Worm (Caenorhabditis elegans) whole organism, L1 larva: ENCODE data around the gene W04E12.5.
A peak's percentile ranks its signal among the peaks of the same experiment; 100 is the strongest.
"Not testable (repeated sequence)": the region's sequence is repeated elsewhere in the genome, so short reads cannot be mapped to it uniquely, and the experiment has no call there.

Source experiments
- C04F5.9 ChIP-seq: sonication (generic microtip); optimal IDR thresholded peaks from 2 replicates; lab custom pipeline; 2016; ENCODE audit warnings: missing genetic modification characterization, missing compliant biosample characterization
- C34B4.2 ChIP-seq: sonication (generic microtip); optimal IDR thresholded peaks from 2 replicates; lab custom pipeline; 2017; ENCODE audit warnings: mild to moderate bottlenecking, missing genetic modification characterization, missing compliant biosample characterization
- F16B12.6 ChIP-seq: fragments of 150-350 bp; optimal IDR thresholded peaks from 2 replicates; lab custom pipeline; 2014; ENCODE audit warnings: missing biosample characterization, missing genetic modification characterization
- aly-2 ChIP-seq: fragments of 150-350 bp; optimal IDR thresholded peaks from 2 replicates; lab custom pipeline; 2014; ENCODE audit warnings: missing biosample characterization, missing genetic modification characterization
- ceh-8 ChIP-seq: fragments of 200-800 bp; sonication (Bioruptor generic); optimal IDR thresholded peaks from 2 replicates; lab custom pipeline; 2018; ENCODE audit warnings: mild to moderate bottlenecking, missing genetic modification characterization, moderate library complexity, missing compliant biosample characterization
- egl-13 ChIP-seq: sonication (generic microtip); optimal IDR thresholded peaks from 2 replicates; lab custom pipeline; 2016; ENCODE audit warnings: missing genotype, missing genetic modification reagents, missing genetic modification characterization, missing compliant biosample characterization
- egl-27 ChIP-seq, 2 experiments: fragments of 150-350 bp in 1 of 2; sonication (generic microtip); optimal IDR thresholded peaks; 3 replicates each; lab custom pipeline; 2017 to 2018; ENCODE audit warnings: missing biosample characterization in 2 of 2, missing genetic modification characterization in 2 of 2, missing genetic modification reagents in 2 of 2
- elt-2 ChIP-seq: sonication (generic microtip); optimal IDR thresholded peaks from 2 replicates; lab custom pipeline; 2016; ENCODE audit warnings: missing genetic modification characterization, mild to moderate bottlenecking, inconsistent platforms, missing compliant biosample characterization, missing genetic modification reagents
- ets-5 ChIP-seq: fragments of 200-800 bp; sonication (Bioruptor generic); IDR thresholded peaks from 2 replicates; pipeline ENCODE4 v1.3.6; 2022; ENCODE audit warnings: missing genetic modification characterization, missing compliant biosample characterization
- fos-1 ChIP-seq: fragments of 150-350 bp; optimal IDR thresholded peaks from 2 replicates; lab custom pipeline; 2014; ENCODE audit warnings: missing biosample characterization, missing genetic modification characterization
- grh-1 ChIP-seq: fragments of 200-800 bp; sonication (Bioruptor generic); IDR thresholded peaks from 2 replicates; pipeline ENCODE4 v1.3.6; 2022; ENCODE audit warnings: missing genetic modification reagents, missing genetic modification characterization, missing compliant biosample characterization
- hpl-2 ChIP-seq: fragments of 150-350 bp; optimal IDR thresholded peaks from 2 replicates; lab custom pipeline; 2014; ENCODE audit warnings: missing biosample characterization, missing genetic modification reagents, missing genetic modification characterization
- irx-1 ChIP-seq: sonication (generic microtip); optimal IDR thresholded peaks from 2 replicates; lab custom pipeline; 2016; ENCODE audit warnings: missing genetic modification characterization, missing compliant biosample characterization
- isw-1 ChIP-seq: fragments of 200-800 bp; sonication (Bioruptor generic); IDR thresholded peaks from 2 replicates; pipeline ENCODE4 v1.3.6; 2022; ENCODE audit warnings: missing genetic modification characterization, missing compliant biosample characterization
- jun-1 ChIP-seq: fragments of 150-350 bp; optimal IDR thresholded peaks from 2 replicates; lab custom pipeline; 2014; ENCODE audit warnings: missing biosample characterization, missing genetic modification reagents, missing genetic modification characterization
- lin-15B ChIP-seq: fragments of 150-350 bp; sonication (generic microtip); optimal IDR thresholded peaks from 3 replicates; lab custom pipeline; 2014; ENCODE audit warnings: missing biosample characterization, missing genetic modification characterization
- lin-35 ChIP-seq, 2 experiments: fragments of 150-350 bp; optimal IDR thresholded peaks; 2 replicates each; lab custom pipeline; 2014; ENCODE audit warnings: missing biosample characterization in 2 of 2, missing genetic modification characterization in 2 of 2, missing genetic modification reagents in 2 of 2
- lin-39 ChIP-seq: fragments of 150-350 bp; optimal IDR thresholded peaks from 2 replicates; lab custom pipeline; 2014; ENCODE audit warnings: missing biosample characterization, missing genetic modification reagents, missing genetic modification characterization
- lir-3 ChIP-seq: sonication (generic microtip); optimal IDR thresholded peaks from 2 replicates; lab custom pipeline; 2016; ENCODE audit warnings: mild to moderate bottlenecking, missing genetic modification characterization, moderate library complexity, missing compliant biosample characterization; ENCODE audit not compliant: poor library complexity
- lsy-2 ChIP-seq, 2 experiments: fragments of 150-350 bp; optimal IDR thresholded peaks; 2 replicates each; lab custom pipeline; 2014; ENCODE audit warnings: missing biosample characterization in 2 of 2, missing genetic modification characterization in 2 of 2
- mdl-1 ChIP-seq, 2 experiments: fragments of 150-350 bp; optimal IDR thresholded peaks; 2 replicates each; lab custom pipeline; 2014 to 2017; ENCODE audit warnings: missing biosample characterization in 2 of 2, missing genetic modification characterization in 2 of 2, inconsistent platforms in 1 of 2
- nhr-11 ChIP-seq: fragments of 150-350 bp; optimal IDR thresholded peaks from 2 replicates; lab custom pipeline; 2014; ENCODE audit warnings: missing biosample characterization, missing genetic modification characterization
- nhr-19 ChIP-seq: fragments of 200-800 bp; sonication (Bioruptor generic); conservative IDR thresholded peaks from 2 replicates; pipeline ENCODE4 v1.3.6; 2022; ENCODE audit warnings: missing genetic modification characterization, missing compliant biosample characterization
- nhr-20 ChIP-seq: sonication (generic microtip); optimal IDR thresholded peaks from 2 replicates; lab custom pipeline; 2016; ENCODE audit warnings: mild to moderate bottlenecking, missing genetic modification characterization, missing compliant biosample characterization
- nhr-47 ChIP-seq: sonication (generic microtip); optimal IDR thresholded peaks from 2 replicates; lab custom pipeline; 2016; ENCODE audit warnings: mild to moderate bottlenecking, missing genetic modification characterization, moderate library complexity, missing compliant biosample characterization
- nhr-71 ChIP-seq: sonication (generic microtip); optimal IDR thresholded peaks from 2 replicates; lab custom pipeline; 2016; ENCODE audit warnings: mild to moderate bottlenecking, missing genetic modification characterization, moderate library complexity, missing compliant biosample characterization
- nhr-85 ChIP-seq: sonication (generic microtip); peaks from one replicate; lab custom pipeline; 2016; ENCODE audit warnings: missing genetic modification characterization, inconsistent platforms, missing compliant biosample characterization
- pax-3 ChIP-seq: fragments of 200-800 bp; sonication (Bioruptor generic); optimal IDR thresholded peaks from 2 replicates; lab custom pipeline; 2018; ENCODE audit warnings: mild to moderate bottlenecking, missing genetic modification characterization, moderate library complexity, missing compliant biosample characterization
- pqm-1 ChIP-seq: sonication (generic microtip); optimal IDR thresholded peaks from 3 replicates; lab custom pipeline; 2017; ENCODE audit warnings: missing biosample characterization, missing genetic modification characterization
- rnt-1 ChIP-seq: sonication (generic microtip); optimal IDR thresholded peaks from 2 replicates; lab custom pipeline; 2016; ENCODE audit warnings: mild to moderate bottlenecking, missing genetic modification characterization, moderate library complexity, missing compliant biosample characterization
- skn-1 ChIP-seq: fragments of 150-350 bp; optimal IDR thresholded peaks from 2 replicates; lab custom pipeline; 2014; ENCODE audit warnings: missing biosample characterization, missing genetic modification characterization
- swsn-7 ChIP-seq: sonication (generic microtip); optimal IDR thresholded peaks from 2 replicates; lab custom pipeline; 2016; ENCODE audit warnings: missing genetic modification characterization, missing compliant biosample characterization
- tbx-2 ChIP-seq: sonication (generic microtip); optimal IDR thresholded peaks from 2 replicates; lab custom pipeline; 2016; ENCODE audit warnings: missing genetic modification characterization, missing compliant biosample characterization
- unc-30 ChIP-seq: sonication (generic microtip); optimal IDR thresholded peaks from 2 replicates; lab custom pipeline; 2017; ENCODE audit warnings: missing biosample characterization, missing genetic modification characterization
- unc-86 ChIP-seq: sonication (generic microtip); optimal IDR thresholded peaks from 2 replicates; lab custom pipeline; 2016; ENCODE audit warnings: missing genetic modification characterization, missing compliant biosample characterization
- unc-98 ChIP-seq: fragments of 200-800 bp; sonication (Bioruptor generic); IDR thresholded peaks from 2 replicates; pipeline ENCODE4 v1.3.6; 2022; ENCODE audit warnings: missing genetic modification characterization, missing compliant biosample characterization
- vab-15 ChIP-seq: sonication (generic microtip); optimal IDR thresholded peaks from 2 replicates; lab custom pipeline; 2017; ENCODE audit warnings: missing genotype, mild to moderate bottlenecking, missing genetic modification characterization, missing compliant biosample characterization
- xbp-1 ChIP-seq: sonication (generic microtip); optimal IDR thresholded peaks from 2 replicates; lab custom pipeline; 2016; ENCODE audit warnings: missing genetic modification characterization, missing compliant biosample characterization
- zag-1 ChIP-seq: fragments of 150-350 bp; optimal IDR thresholded peaks from 2 replicates; lab custom pipeline; 2014; ENCODE audit warnings: missing biosample characterization, missing genetic modification characterization
- ztf-11 ChIP-seq, 2 experiments: sonication (generic microtip); optimal IDR thresholded peaks; 2 replicates each; lab custom pipeline; 2016 to 2017; ENCODE audit warnings: missing genetic modification characterization in 2 of 2, missing biosample characterization in 1 of 2, missing compliant biosample characterization in 1 of 2
- ztf-4 ChIP-seq: fragments of 150-350 bp; optimal IDR thresholded peaks from 2 replicates; lab custom pipeline; 2014; ENCODE audit warnings: missing biosample characterization, missing genetic modification characterization

The W04E12.5 gene

DNA sequence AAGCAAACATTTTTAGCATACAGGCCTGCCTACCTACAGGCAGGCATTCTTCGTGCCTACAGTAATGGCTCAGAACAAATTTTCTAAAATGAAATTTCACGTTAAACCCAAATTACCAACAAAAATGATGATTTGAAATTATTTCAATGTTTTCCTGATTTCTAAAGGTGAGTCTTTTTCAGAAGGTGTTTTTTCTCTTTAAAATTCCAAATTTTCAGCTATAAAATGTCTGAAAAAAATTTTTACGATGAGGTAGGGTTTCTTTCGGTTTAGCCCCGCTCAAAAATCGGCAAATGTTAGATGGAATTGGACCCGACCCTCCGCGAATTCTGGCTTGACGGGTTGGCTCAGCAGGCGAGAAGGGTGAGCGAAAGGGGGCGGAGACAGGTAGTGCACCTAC, at the start of gene W04E12.5:
TSS of gene W04E12.5 (plus strand) at position 301 of the 400 bp plus-strand sequence.
- TF ChIP-seq lin-15B (tag; lab: Kevin White, UChicago) = no peak
- no peak for TF ChIP-seq unc-30
- no peak for TF ChIP-seq jun-1 (tag; lab: Kevin White, UChicago)
- TF ChIP-seq vab-15 (tag; lab: Kevin White, UChicago) = no peak
- no peak for TF ChIP-seq ets-5 (GFP tag; lab: Robert Waterston, UW)
- no peak for TF ChIP-seq ceh-8
- TF ChIP-seq pax-3 = no peak
- TF ChIP-seq tbx-2 = no peak
- no peak for TF ChIP-seq swsn-7
- TF ChIP-seq grh-1 (GFP tag; lab: Robert Waterston, UW) = no peak
- no peak for TF ChIP-seq nhr-11 (tag; lab: Kevin White, UChicago)
- no peak for TF ChIP-seq C04F5.9 (tag; lab: Kevin White, UChicago)
- no peak for TF ChIP-seq F16B12.6 (tag; lab: Kevin White, UChicago)

DNA sequence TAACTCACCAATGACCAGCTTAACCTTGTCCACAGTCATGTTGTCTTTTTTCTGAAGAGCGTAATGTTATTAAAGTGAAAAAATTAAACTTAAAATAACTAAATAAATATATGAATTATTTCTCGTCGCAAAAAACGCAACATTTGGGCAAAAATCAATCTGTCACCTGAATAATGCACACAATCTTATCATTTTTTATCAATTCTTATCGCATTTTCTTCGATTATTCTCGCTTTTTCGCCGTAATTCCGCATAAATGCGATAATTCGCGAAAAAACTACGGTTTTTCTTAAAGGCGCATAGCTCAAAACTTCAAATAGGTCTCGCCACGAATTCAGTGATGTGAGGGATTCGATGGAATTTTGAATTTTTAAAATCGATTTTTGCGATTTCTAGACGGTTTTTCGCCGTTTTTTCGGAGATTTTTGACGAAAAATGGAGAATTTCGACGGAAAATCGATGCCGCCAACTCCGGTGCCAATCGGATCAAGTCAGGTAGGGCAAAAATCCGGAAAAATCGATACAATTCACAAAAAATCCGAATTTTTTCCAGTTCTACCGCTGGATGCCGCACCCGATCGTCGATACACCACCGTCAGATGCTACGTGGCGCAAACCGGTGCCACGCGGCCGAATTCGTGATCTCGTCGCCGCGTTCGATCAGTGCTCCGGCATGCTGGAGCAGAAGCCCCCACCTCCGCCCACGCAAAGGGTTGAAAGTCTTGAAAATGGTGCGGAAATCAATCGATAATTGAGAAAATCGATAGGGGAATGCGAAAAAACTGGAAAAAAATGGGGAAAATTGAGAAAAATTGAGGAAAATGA, 48.4 kb upstream of the W04E12.5 start, which contains the start of the genes Y43F8C.13 and ani-3:
TSS of gene Y43F8C.13 (minus strand) at position 51 of the 825 bp plus-strand sequence.
TSS of gene ani-3 (plus strand) at position 385 of the 825 bp plus-strand sequence.
- TF ChIP-seq rnt-1 (no peak), mdl-1 (tag; optimal IDR thresholded peaks at IDR 0.05; lab: Kevin White, UChicago) (no peak), xbp-1 (tag; lab: Kevin White, UChicago) (no peak), pax-3 (no peak), ztf-4 (tag; lab: Kevin White, UChicago) (no peak), ets-5 (GFP tag; lab: Robert Waterston, UW) (no peak), C34B4.2 (tag; lab: Kevin White, UChicago) (no peak), unc-30 (no peak), lin-35 (GFP tag; optimal IDR thresholded peaks at IDR 0.05; lab: Kevin White, UChicago) (peak in 1 of 2 experiments; percentile 41), elt-2 (tag; lab: Kevin White, UChicago) (peak; percentile 72), nhr-20 (tag; lab: Kevin White, UChicago) (no peak), pqm-1 (peak; percentile 85)

DNA sequence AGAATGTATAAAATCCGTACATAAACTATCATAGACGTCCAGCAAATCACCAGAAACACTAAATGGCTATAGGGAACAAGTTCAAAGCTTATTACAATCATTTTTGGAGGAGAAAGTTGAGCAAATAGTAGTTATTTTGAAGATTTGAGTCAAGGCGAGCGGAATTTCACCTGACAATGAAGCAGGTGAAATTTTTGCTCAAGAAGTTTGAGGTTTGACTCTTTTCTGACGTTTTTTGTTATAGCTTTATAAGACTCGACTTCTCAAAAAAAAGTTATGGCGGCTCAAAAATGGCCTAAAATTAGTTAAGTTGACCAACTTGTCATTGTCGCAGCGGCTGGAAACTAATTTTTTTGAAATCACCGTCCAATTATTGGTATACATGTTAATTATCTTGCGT, 37.1 kb upstream of the W04E12.5 start, which contains the start of gene srv-3:
TSS of gene srv-3 (minus strand) at position 101 of the 400 bp plus-strand sequence.
- TF ChIP-seq skn-1 (tag; lab: Kevin White, UChicago) (no peak), unc-86 (tag; lab: Kevin White, UChicago) (no peak)
- TF ChIP-seq, all 84 proteins: peak for 0

DNA sequence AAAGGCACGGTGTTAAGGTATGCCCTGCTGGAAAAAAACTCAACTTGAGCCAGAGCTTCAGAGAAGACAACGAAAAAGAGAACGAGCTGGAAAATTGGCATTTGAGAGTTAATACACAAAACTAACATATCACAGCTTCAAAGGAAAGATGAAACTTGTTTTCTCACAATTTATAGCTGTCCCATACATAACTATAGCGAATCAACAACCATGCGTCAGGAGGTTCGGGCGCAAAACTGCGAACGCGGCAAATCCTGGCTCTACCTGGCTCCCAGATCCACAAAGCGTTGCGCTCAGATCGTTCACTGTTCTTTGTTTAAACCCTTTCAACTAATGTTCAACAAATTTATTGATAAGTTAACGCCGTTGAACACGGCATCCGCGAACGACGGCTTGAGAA, 35.4 kb upstream of the W04E12.5 start, which contains the start of gene Y43F8C.15:
TSS of gene Y43F8C.15 (minus strand) at position 101 of the 400 bp plus-strand sequence.
- TF ChIP-seq isw-1 (GFP tag; lab: Robert Waterston, UW); pax-3; fos-1 (tag; lab: Kevin White, UChicago): not testable (repeated sequence)
- TF ChIP-seq, all 84 proteins: peak for 0; not testable (repeated sequence) for 84

DNA sequence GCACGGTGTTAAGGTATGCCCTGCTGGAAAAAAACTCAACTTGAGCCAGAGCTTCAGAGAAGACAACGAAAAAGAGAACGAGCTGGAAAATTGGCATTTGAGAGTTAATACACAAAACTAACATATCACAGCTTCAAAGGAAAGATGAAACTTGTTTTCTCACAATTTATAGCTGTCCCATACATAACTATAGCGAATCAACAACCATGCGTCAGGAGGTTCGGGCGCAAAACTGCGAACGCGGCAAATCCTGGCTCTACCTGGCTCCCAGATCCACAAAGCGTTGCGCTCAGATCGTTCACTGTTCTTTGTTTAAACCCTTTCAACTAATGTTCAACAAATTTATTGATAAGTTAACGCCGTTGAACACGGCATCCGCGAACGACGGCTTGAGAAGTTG, 34.3 kb upstream of the W04E12.5 start, which contains the start of gene Y43F8C.23:
TSS of gene Y43F8C.23 (minus strand) at position 101 of the 400 bp plus-strand sequence.
- TF ChIP-seq nhr-85, lin-39, F16B12.6 (tag; lab: Kevin White, UChicago): not testable (repeated sequence)

DNA sequence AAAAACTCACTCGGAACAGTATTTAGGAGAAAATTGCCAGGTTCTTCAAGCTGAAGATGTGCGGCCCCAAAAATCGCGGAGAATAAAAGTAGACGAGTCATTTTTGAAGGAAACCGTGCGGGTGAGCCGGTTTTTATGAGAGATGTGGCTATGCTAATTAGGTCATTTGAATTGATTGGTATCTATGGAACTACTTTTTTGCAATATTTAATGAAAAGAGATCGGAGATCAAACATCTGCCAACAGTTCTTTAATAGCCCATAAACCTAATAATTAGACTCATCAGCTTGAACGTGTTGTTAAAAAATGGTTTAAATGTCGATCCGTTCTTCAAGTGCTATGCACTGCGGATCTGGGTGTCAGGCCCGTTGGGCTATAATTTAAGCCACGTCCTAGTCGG, 30.5 kb upstream of the W04E12.5 start, which contains the start of gene Y43F8C.16:
TSS of gene Y43F8C.16 (minus strand) at position 101 of the 400 bp plus-strand sequence.
- TF ChIP-seq unc-98 = no peak
- TF ChIP-seq egl-27 (tag; optimal IDR thresholded peaks at IDR 0.05; lab: Kevin White, UChicago) = no peak
- no peak for TF ChIP-seq nhr-47
- TF ChIP-seq jun-1 (tag; lab: Kevin White, UChicago) = no peak
- no peak for TF ChIP-seq aly-2 (tag; lab: Kevin White, UChicago)
- TF ChIP-seq egl-13 (tag; lab: Kevin White, UChicago) = no peak
- no peak for TF ChIP-seq nhr-71
- TF ChIP-seq unc-30 = no peak
- TF ChIP-seq ztf-11 (tag; optimal IDR thresholded peaks at IDR 0.05; lab: Kevin White, UChicago) = no peak
- TF ChIP-seq lsy-2 (tag; optimal IDR thresholded peaks at IDR 0.05; lab: Kevin White, UChicago) = no peak
- no peak for TF ChIP-seq irx-1
- TF ChIP-seq nhr-19 = no peak
- no peak for TF ChIP-seq zag-1 (tag; lab: Kevin White, UChicago)
- no peak for TF ChIP-seq hpl-2 (GFP tag; lab: Kevin White, UChicago)
- TF ChIP-seq unc-86 (tag; lab: Kevin White, UChicago) = no peak
- TF ChIP-seq skn-1 (tag; lab: Kevin White, UChicago) = no peak
- no peak for TF ChIP-seq lir-3 (tag; lab: Kevin White, UChicago)
